Worm (Caenorhabditis elegans): Measurements from ENCODE around the gene popl-7.

popl-7 gene

DNA sequence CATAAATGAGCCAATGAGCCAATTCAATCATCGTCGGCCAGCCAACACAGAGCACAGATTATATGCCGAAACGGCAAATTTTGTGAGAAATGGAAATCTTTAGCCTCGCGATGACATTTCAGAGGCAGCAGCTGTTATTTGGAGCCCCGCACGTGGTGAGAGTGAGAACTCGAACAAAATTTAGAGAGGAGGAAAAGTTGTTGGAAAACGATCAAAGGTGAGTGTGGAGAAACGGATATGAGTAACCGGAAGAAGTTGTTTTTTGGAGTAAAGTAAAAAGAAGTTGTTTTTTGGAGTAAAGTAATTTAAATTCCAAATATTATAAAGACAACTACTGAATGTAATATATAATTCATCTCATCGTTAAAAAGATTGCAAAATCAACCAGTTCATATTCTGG, 28.2 kb downstream of the popl-7 start, which contains the start of gene Y62E10A.13 (continued):
- TF ChIP-seq ztf-18 (tag; optimal IDR thresholded peaks at IDR 0.05) (no peak), F57C9.4 (tag; optimal IDR thresholded peaks at IDR 0.05) (no peak), hrde-1 (tag; optimal IDR thresholded peaks at IDR 0.05; ENCODE audit: borderline replicate concordance) (peak; percentile 51), nhr-120 (GFP tag; IDR thresholded peaks at IDR 0.05) (no peak), B0336.3 (GFP tag; IDR thresholded peaks at IDR 0.05) (peak; percentile 61; the same call in 1 of the 2 replicates), madf-6 (GFP tag; IDR thresholded peaks at IDR 0.05) (peak; percentile 64), atf-7 (tag; optimal IDR thresholded peaks at IDR 0.05) (peak; percentile 22), nfya-2 (GFP tag; IDR thresholded peaks at IDR 0.05) (no peak), let-607 (tag; optimal IDR thresholded peaks at IDR 0.05) (no peak), dpff-1 (tag; optimal IDR thresholded peaks at IDR 0.05) (peak; percentile 25), ceh-100 (GFP tag; IDR thresholded peaks at IDR 0.05) (no peak), unc-62 (GFP tag; optimal IDR thresholded peaks at IDR 0.05) (no peak), ztf-26 (tag; optimal IDR thresholded peaks at IDR 0.05) (no peak), ztf-22 (GFP tag; optimal IDR thresholded peaks at IDR 0.05) (no peak), nhr-179 (tag; optimal IDR thresholded peaks at IDR 0.05) (no peak), zfh-2 (GFP tag; conservative IDR thresholded peaks at IDR 0.05) (no peak), Y95B8A.8 (GFP tag; IDR thresholded peaks at IDR 0.05) (no peak), snpc-4 (GFP tag; optimal IDR thresholded peaks at IDR 0.05) (no peak), snpc-4 (tag; optimal IDR thresholded peaks at IDR 0.05) (peak in 2 of 4 experiments; percentile 8 to 62), egl-18 (GFP tag; IDR thresholded peaks at IDR 0.05) (no peak), Y53F4B.3 (GFP tag; IDR thresholded peaks at IDR 0.05) (no peak), F33H1.4 (GFP tag; IDR thresholded peaks at IDR 0.05) (no peak), ceh-79 (tag; optimal IDR thresholded peaks at IDR 0.05) (peak; percentile 39), K11D2.4 (GFP tag; IDR thresholded peaks at IDR 0.05) (no peak), snpc-1.3 (tag; optimal IDR thresholded peaks at IDR 0.05; ENCODE audit: insufficient read depth) (peak; percentile 42), ZK185.1 (tag; optimal IDR thresholded peaks at IDR 0.05; ENCODE audit: poor library complexity, severe bottlenecking) (no peak), rcor-1 (GFP tag; IDR thresholded peaks at IDR 0.05) (0 out of 2 replicates have a peak, but pooled peaks have one; percentile 20), attf-5 (GFP tag; optimal IDR thresholded peaks at IDR 0.05) (no peak), hsf-1 (GFP tag; IDR thresholded peaks at IDR 0.05) (peak; percentile 63; the same call in 1 of the 2 replicates), lsy-27 (tag; optimal IDR thresholded peaks at IDR 0.05; ENCODE audit: borderline replicate concordance, insufficient read depth) (no peak), Y67H2A.10 (GFP tag; conservative IDR thresholded peaks at IDR 0.05) (no peak), lin-54 (GFP tag; optimal IDR thresholded peaks at IDR 0.05) (peak; percentile 25), madf-3 (GFP tag; IDR thresholded peaks at IDR 0.05) (0 out of 2 replicates have a peak, but pooled peaks have one; percentile 7), tlf-1 (GFP tag; optimal IDR thresholded peaks at IDR 0.05) (peak; percentile 42), cebp-2 (GFP tag; IDR thresholded peaks at IDR 0.05) (peak; percentile 84; the same call in 1 of the 2 replicates), snpc-3.4 (tag; optimal IDR thresholded peaks at IDR 0.05) (peak; percentile 24), B0261.1 (tag; optimal IDR thresholded peaks at IDR 0.05) (no peak), akir-1 (GFP tag; optimal IDR thresholded peaks at IDR 0.05) (no peak), ceh-91 (GFP tag; IDR thresholded peaks at IDR 0.05) (no peak), pbrm-1 (GFP tag; IDR thresholded peaks at IDR 0.05) (no peak), lsl-1 (GFP tag; optimal IDR thresholded peaks at IDR 0.05) (peak; percentile 28), F23B12.7 (tag; optimal IDR thresholded peaks at IDR 0.05; ENCODE audit: insufficient read depth) (no peak), F49E8.2 (tag; optimal IDR thresholded peaks at IDR 0.05; ENCODE audit: insufficient read depth) (peak; percentile 46), T26A5.8 (tag; optimal IDR thresholded peaks at IDR 0.05) (peak; percentile 67), bed-1 (GFP tag; IDR thresholded peaks at IDR 0.05) (0 out of 2 replicates have a peak, but pooled peaks have one; percentile 34), C17E4.6 (GFP tag; IDR thresholded peaks at IDR 0.05) (no peak)

All from whole organism, young adult.